Fruit fly (Drosophila melanogaster) whole organism, embryonic: Measurements from ENCODE around the gene srp.

Experiments used
- Atf6 ChIP-seq: fragments of 200-800 bp; sonication (Bioruptor generic); IDR thresholded peaks from 2 replicates; pipeline ENCODE4 v1.3.6; 2022; ENCODE audit warnings: missing biosample characterization, missing genetic modification characterization
- CG12391 ChIP-seq: fragments of 200-800 bp; sonication (Bioruptor generic); optimal IDR thresholded peaks from 3 replicates; lab custom pipeline; 2018; ENCODE audit warnings: missing biosample characterization, mild to moderate bottlenecking, missing genetic modification characterization, moderate library complexity
- CG12769 ChIP-seq: fragments of 200-800 bp; sonication (Bioruptor generic); optimal IDR thresholded peaks from 2 replicates; lab custom pipeline; 2019; ENCODE audit warnings: missing biosample characterization, mild to moderate bottlenecking, missing genetic modification characterization, moderate library complexity
- CG1529 ChIP-seq: fragments of 200-800 bp; sonication (Bioruptor generic); optimal IDR thresholded peaks from 3 replicates; lab custom pipeline; 2018; ENCODE audit warnings: missing biosample characterization, missing genetic modification characterization
- CG1602 ChIP-seq: fragments of 200-800 bp; sonication (Bioruptor generic); optimal IDR thresholded peaks from 3 replicates; lab custom pipeline; 2016; ENCODE audit warnings: missing biosample characterization, missing genetic modification characterization
- CG16813 ChIP-seq: fragments of 200-800 bp; sonication (Bioruptor generic); IDR thresholded peaks from 3 replicates; pipeline ENCODE4 v1.3.6; 2022; ENCODE audit warnings: missing biosample characterization, missing genetic modification characterization; ENCODE audit not compliant: partially characterized antibody
- CG16815 ChIP-seq: fragments of 200-800 bp; sonication (Bioruptor generic); optimal IDR thresholded peaks from 3 replicates; lab custom pipeline; 2017; ENCODE audit warnings: missing biosample characterization, mild to moderate bottlenecking, missing genetic modification characterization
- CG17385 ChIP-seq: fragments of 200-800 bp; sonication (Bioruptor generic); optimal IDR thresholded peaks from 3 replicates; lab custom pipeline; 2018; ENCODE audit warnings: missing biosample characterization, mild to moderate bottlenecking, missing genetic modification characterization
- CG17612 ChIP-seq: fragments of 200-800 bp; sonication (Bioruptor generic); IDR thresholded peaks from 2 replicates; pipeline ENCODE4 v1.3.6; 2022; ENCODE audit warnings: missing biosample characterization, missing genetic modification characterization
- CG17829 ChIP-seq: fragments of 200-800 bp; optimal IDR thresholded peaks from 2 replicates; lab custom pipeline; 2019; ENCODE audit warnings: missing biosample characterization, mild to moderate bottlenecking, missing genetic modification characterization, moderate library complexity
- CG1792 ChIP-seq: fragments of 200-800 bp; sonication (Bioruptor generic); optimal IDR thresholded peaks from 2 replicates; lab custom pipeline; 2016; ENCODE audit warnings: missing biosample characterization, missing genetic modification characterization
- CG18476 ChIP-seq: fragments of 200-800 bp; sonication (Bioruptor generic); optimal IDR thresholded peaks from 2 replicates; lab custom pipeline; 2016; ENCODE audit warnings: missing biosample characterization, mild to moderate bottlenecking, missing genetic modification characterization
- CG2889 ChIP-seq: fragments of 200-800 bp; sonication (Bioruptor generic); IDR thresholded peaks from 3 replicates; pipeline ENCODE4 v1.3.6; 2022; ENCODE audit warnings: missing biosample characterization, missing genetic modification characterization
- CG31388 ChIP-seq: fragments of 200-800 bp; sonication (Bioruptor generic); optimal IDR thresholded peaks from 2 replicates; lab custom pipeline; 2016; ENCODE audit warnings: missing biosample characterization, missing genetic modification characterization
- CG3847 ChIP-seq: fragments of 200-800 bp; sonication (Bioruptor generic); IDR thresholded peaks from 2 replicates; pipeline ENCODE4 v1.3.6; 2022; ENCODE audit warnings: missing biosample characterization, missing genetic modification characterization
- CG4360 ChIP-seq: fragments of 200-800 bp; sonication (Bioruptor generic); IDR thresholded peaks from 2 replicates; pipeline ENCODE4 v1.3.6; 2022; ENCODE audit warnings: missing biosample characterization, missing genetic modification characterization
- CG4404 ChIP-seq: fragments of 200-800 bp; sonication (Bioruptor generic); IDR thresholded peaks from 2 replicates; pipeline ENCODE4 v1.3.6; 2022; ENCODE audit warnings: missing biosample characterization, missing genetic modification characterization
- CG4730 ChIP-seq: fragments of 200-800 bp; sonication (Bioruptor generic); IDR thresholded peaks from 2 replicates; pipeline ENCODE4 v1.3.6; 2022; ENCODE audit warnings: missing biosample characterization, missing genetic modification characterization
- CG6683 ChIP-seq: fragments of 200-800 bp; sonication (Bioruptor generic); optimal IDR thresholded peaks from 2 replicates; lab custom pipeline; 2017; ENCODE audit warnings: missing biosample characterization, mild to moderate bottlenecking, missing genetic modification characterization, missing genetic modification reagents
- CG6791 ChIP-seq: fragments of 200-800 bp; sonication (Bioruptor generic); IDR thresholded peaks from 3 replicates; pipeline ENCODE4 v1.3.6; 2022; ENCODE audit warnings: missing biosample characterization, missing genetic modification characterization; ENCODE audit not compliant: partially characterized antibody
- CG7839 ChIP-seq: fragments of 200-800 bp; sonication (Bioruptor generic); optimal IDR thresholded peaks from 3 replicates; lab custom pipeline; 2018; ENCODE audit warnings: missing biosample characterization, mild to moderate bottlenecking, missing genetic modification characterization, moderate library complexity
- CG7928 ChIP-seq: fragments of 200-800 bp; sonication (Bioruptor generic); optimal IDR thresholded peaks from 2 replicates; lab custom pipeline; 2017; ENCODE audit warnings: missing biosample characterization, mild to moderate bottlenecking, missing genetic modification characterization
- Dfd ChIP-seq, 2 experiments: fragments of >200 bp; optimal IDR thresholded peaks; 2 replicates each; lab custom pipeline; 2017; ENCODE audit warnings: missing biosample characterization in 2 of 2, missing genetic modification characterization in 2 of 2
- Dip3 ChIP-seq: fragments of 200-800 bp; sonication (Bioruptor generic); optimal IDR thresholded peaks from 3 replicates; lab custom pipeline; 2016; ENCODE audit warnings: missing biosample characterization, missing genetic modification characterization
- Fer1 ChIP-seq: fragments of 200-800 bp; sonication (Bioruptor generic); optimal IDR thresholded peaks from 2 replicates; lab custom pipeline; 2017; ENCODE audit warnings: missing biosample characterization, mild to moderate bottlenecking, missing genetic modification characterization
- Gug ChIP-seq: fragments of 200-800 bp; sonication (Bioruptor generic); IDR thresholded peaks from 4 replicates; pipeline ENCODE4 v1.3.6; 2022; ENCODE audit warnings: missing biosample characterization, missing genetic modification characterization
- HHEX ChIP-seq: fragments of 200-800 bp; sonication (Bioruptor generic); optimal IDR thresholded peaks from 3 replicates; lab custom pipeline; 2017; ENCODE audit warnings: missing biosample characterization, mild to moderate bottlenecking, missing genetic modification characterization, missing genetic modification reagents
- Hr3 ChIP-seq: fragments of 200-800 bp; sonication (Bioruptor generic); optimal IDR thresholded peaks from 3 replicates; lab custom pipeline; 2016; ENCODE audit warnings: missing biosample characterization, missing genetic modification characterization
- NK7.1 ChIP-seq: fragments of 200-800 bp; sonication (Bioruptor generic); optimal IDR thresholded peaks from 3 replicates; lab custom pipeline; 2016; ENCODE audit warnings: missing biosample characterization, missing genetic modification characterization
- Nf-YA ChIP-seq: fragments of 200-800 bp; sonication (Bioruptor generic); IDR thresholded peaks from 2 replicates; pipeline ENCODE4 v1.3.6; 2022; ENCODE audit warnings: missing biosample characterization, missing genetic modification characterization
- Ptx1 ChIP-seq: fragments of 200-800 bp; sonication (Bioruptor generic); IDR thresholded peaks from 2 replicates; pipeline ENCODE4 v1.3.6; 2022; ENCODE audit warnings: missing biosample characterization, missing genetic modification characterization
- Vsx1 ChIP-seq: fragments of 200-800 bp; sonication (Bioruptor generic); optimal IDR thresholded peaks from 2 replicates; lab custom pipeline; 2017; ENCODE audit warnings: missing biosample characterization, mild to moderate bottlenecking, missing genetic modification characterization, missing genetic modification reagents
- YL-1 ChIP-seq: fragments of 200-800 bp; sonication (Bioruptor generic); optimal IDR thresholded peaks from 3 replicates; lab custom pipeline; 2017; ENCODE audit warnings: missing biosample characterization, mild to moderate bottlenecking, missing genetic modification characterization
- ato ChIP-seq: fragments of 200-800 bp; sonication (Bioruptor generic); IDR thresholded peaks from 2 replicates; pipeline ENCODE4 v1.3.6; 2022; ENCODE audit warnings: missing biosample characterization, missing genetic modification characterization; ENCODE audit not compliant: partially characterized antibody
- dm ChIP-seq: fragments of 200-800 bp; sonication (Bioruptor generic); optimal IDR thresholded peaks from 3 replicates; lab custom pipeline; 2016; ENCODE audit warnings: missing biosample characterization, missing genetic modification characterization
- en ChIP-seq: fragments of 200-800 bp; sonication (Bioruptor generic); optimal IDR thresholded peaks from 2 replicates; lab custom pipeline; 2016; ENCODE audit warnings: missing biosample characterization, missing genetic modification characterization
- eve ChIP-seq, 2 experiments: fragments of >200 bp; optimal IDR thresholded peaks; 2 replicates each; lab custom pipeline; 2017; ENCODE audit warnings: missing biosample characterization in 2 of 2, missing genetic modification characterization in 2 of 2
- ewg ChIP-seq: fragments of 200-800 bp; sonication (Bioruptor generic); optimal IDR thresholded peaks from 3 replicates; lab custom pipeline; 2017; ENCODE audit warnings: mild to moderate bottlenecking, missing biosample characterization, missing genetic modification reagents, missing genetic modification characterization
- eyg ChIP-seq: fragments of 200-800 bp; sonication (Bioruptor generic); optimal IDR thresholded peaks from 3 replicates; lab custom pipeline; 2016; ENCODE audit warnings: missing biosample characterization, missing genetic modification characterization
- gem ChIP-seq: fragments of 200-800 bp; sonication (Bioruptor generic); optimal IDR thresholded peaks from 2 replicates; lab custom pipeline; 2019; ENCODE audit warnings: missing biosample characterization, mild to moderate bottlenecking, missing genetic modification characterization, moderate library complexity
- h ChIP-seq: fragments of >200 bp; optimal IDR thresholded peaks from 2 replicates; lab custom pipeline; 2017
- hth ChIP-seq: fragments of >200 bp; optimal IDR thresholded peaks from 2 replicates; lab custom pipeline; 2017; ENCODE audit warnings: inconsistent platforms
- kah ChIP-seq: fragments of 200-800 bp; sonication (Bioruptor generic); optimal IDR thresholded peaks from 2 replicates; lab custom pipeline; 2018; ENCODE audit warnings: missing biosample characterization, mild to moderate bottlenecking, missing genetic modification characterization
- nerfin-2 ChIP-seq: fragments of 200-800 bp; sonication (Bioruptor generic); IDR thresholded peaks from 2 replicates; pipeline ENCODE4 v1.3.6; 2022; ENCODE audit warnings: missing biosample characterization, missing genetic modification characterization; ENCODE audit not compliant: partially characterized antibody
- nmo ChIP-seq: fragments of 200-800 bp; sonication (Bioruptor generic); optimal IDR thresholded peaks from 2 replicates; lab custom pipeline; 2018; ENCODE audit warnings: missing biosample characterization, mild to moderate bottlenecking, missing genetic modification characterization, moderate library complexity
- phol ChIP-seq: fragments of 200-800 bp; sonication (Bioruptor generic); optimal IDR thresholded peaks from 3 replicates; lab custom pipeline; 2018; ENCODE audit warnings: missing biosample characterization, mild to moderate bottlenecking, missing genetic modification characterization, moderate library complexity
- ranshi ChIP-seq: fragments of 200-800 bp; sonication (Bioruptor generic); IDR thresholded peaks from 2 replicates; pipeline ENCODE4 v1.3.6; 2022; ENCODE audit warnings: missing biosample characterization, missing genetic modification characterization
- row ChIP-seq: fragments of 200-800 bp; sonication (Bioruptor generic); IDR thresholded peaks from 3 replicates; pipeline ENCODE4 v1.3.6; 2022; ENCODE audit warnings: missing biosample characterization, missing genetic modification characterization
- scrt ChIP-seq: fragments of 200-800 bp; sonication (Bioruptor generic); optimal IDR thresholded peaks from 2 replicates; lab custom pipeline; 2018; ENCODE audit warnings: missing biosample characterization, mild to moderate bottlenecking, missing genetic modification characterization, moderate library complexity
- sisA ChIP-seq: fragments of 200-800 bp; sonication (Bioruptor generic); IDR thresholded peaks from 2 replicates; pipeline ENCODE4 v1.3.6; 2022; ENCODE audit warnings: missing biosample characterization, missing genetic modification characterization
- tio ChIP-seq: fragments of 200-800 bp; sonication (Bioruptor generic); optimal IDR thresholded peaks from 2 replicates; lab custom pipeline; 2017; ENCODE audit warnings: missing biosample characterization, missing genetic modification characterization, inconsistent platforms
- yki ChIP-seq: fragments of >200 bp; optimal IDR thresholded peaks from 3 replicates; lab custom pipeline; 2018

srp gene

dm6 chr3R:15963690-15964281 is 22.2 kb upstream of the srp start, which contains the start of the genes CG4287 and CG5516 (continued):
- TF ChIP-seq CG31388 (GFP tag; lab: Kevin White, UChicago): no peak
- TF ChIP-seq eyg: no peak
- TF ChIP-seq Fer1: no peak
- TF ChIP-seq CG1792 (GFP tag; lab: Kevin White, UChicago): no peak
- no peak for TF ChIP-seq ewg (GFP tag; lab: Kevin White, UChicago)
- TF ChIP-seq nerfin-2 (GFP tag; lab: Robert Waterston, UW): peak; percentile 48; the same call in 1 of the 2 replicates
- no peak for TF ChIP-seq sisA
- TF ChIP-seq gem (tag; lab: Kevin White, UChicago): no peak
- no peak for TF ChIP-seq CG2889 (GFP tag; lab: Robert Waterston, UW)
- TF ChIP-seq ranshi: peak; percentile 84; the same call in 1 of the 2 replicates
- peak; percentile 48; the same call in 1 of the 3 replicates for TF ChIP-seq CG6791 (GFP tag; lab: Robert Waterston, UW)
- no peak for TF ChIP-seq NK7.1 (GFP tag; lab: Kevin White, UChicago)
- no peak for TF ChIP-seq CG4360 (GFP tag; lab: Robert Waterston, UW)
- no peak for TF ChIP-seq Ptx1 (GFP tag; lab: Robert Waterston, UW)
- TF ChIP-seq CG16813: peak; percentile 37; the same call in 1 of the 3 replicates
- no peak for TF ChIP-seq CG6683 (GFP tag; lab: Kevin White, UChicago)
- TF ChIP-seq eve (GFP tag; optimal IDR thresholded peaks at IDR 0.05; lab: Kevin White, UChicago): no peak
- TF ChIP-seq YL-1: peak; percentile 55
- TF ChIP-seq ato (GFP tag; lab: Robert Waterston, UW): no peak
- TF ChIP-seq CG7928: no peak
- no peak for TF ChIP-seq CG3847 (GFP tag; lab: Robert Waterston, UW)
- no peak for TF ChIP-seq Atf6 (GFP tag; lab: Robert Waterston, UW)
- TF ChIP-seq CG16815: no peak
- no peak for TF ChIP-seq phol
- TF ChIP-seq Vsx1: peak; percentile 52
- TF ChIP-seq Dfd (GFP tag; optimal IDR thresholded peaks at IDR 0.05; lab: Kevin White, UChicago): no peak
- TF ChIP-seq CG1602 (GFP tag; lab: Kevin White, UChicago): no peak
- no peak for TF ChIP-seq nmo (GFP tag; lab: Kevin White, UChicago)
- no peak for TF ChIP-seq scrt (GFP tag; lab: Kevin White, UChicago)
- no peak for TF ChIP-seq hth (lab: Kevin White, UChicago)
- no peak for TF ChIP-seq Gug (GFP tag; lab: Robert Waterston, UW)
- no peak for TF ChIP-seq kah
- no peak for TF ChIP-seq CG17829 (tag; lab: Kevin White, UChicago)
- no peak for TF ChIP-seq CG7839
- TF ChIP-seq CG4730: no peak
- no peak for TF ChIP-seq dm (GFP tag; lab: Kevin White, UChicago)
- no peak for TF ChIP-seq CG12391 (tag; lab: Kevin White, UChicago)
- no peak for TF ChIP-seq CG12769 (tag; lab: Kevin White, UChicago)
- TF ChIP-seq CG1529 (GFP tag; lab: Kevin White, UChicago): no peak
- TF ChIP-seq Hr3 (GFP tag; lab: Kevin White, UChicago): no peak
- no peak for TF ChIP-seq h (lab: Kevin White, UChicago)
- TF ChIP-seq Dip3 (GFP tag; lab: Kevin White, UChicago): no peak
- no peak for TF ChIP-seq tio (GFP tag; lab: Kevin White, UChicago)
- TF ChIP-seq Nf-YA (GFP tag; lab: Robert Waterston, UW): no peak
- no peak for TF ChIP-seq yki (lab: Kevin White, UChicago)
- no peak for TF ChIP-seq CG17385 (GFP tag; lab: Kevin White, UChicago)
- TF ChIP-seq en (GFP tag; lab: Kevin White, UChicago): no peak
- no peak for TF ChIP-seq CG18476 (GFP tag; lab: Kevin White, UChicago)
- TF ChIP-seq CG4404: no peak
- TF ChIP-seq CG17612 (GFP tag; lab: Robert Waterston, UW): no peak
- TF ChIP-seq HHEX (GFP tag; lab: Kevin White, UChicago): no peak
- peak; percentile 15; the same call in 1 of the 3 replicates for TF ChIP-seq row (GFP tag; lab: Robert Waterston, UW)
